Worm (Caenorhabditis elegans): ENCODE data around the gene lyst-1.

lyst-1 gene

DNA sequence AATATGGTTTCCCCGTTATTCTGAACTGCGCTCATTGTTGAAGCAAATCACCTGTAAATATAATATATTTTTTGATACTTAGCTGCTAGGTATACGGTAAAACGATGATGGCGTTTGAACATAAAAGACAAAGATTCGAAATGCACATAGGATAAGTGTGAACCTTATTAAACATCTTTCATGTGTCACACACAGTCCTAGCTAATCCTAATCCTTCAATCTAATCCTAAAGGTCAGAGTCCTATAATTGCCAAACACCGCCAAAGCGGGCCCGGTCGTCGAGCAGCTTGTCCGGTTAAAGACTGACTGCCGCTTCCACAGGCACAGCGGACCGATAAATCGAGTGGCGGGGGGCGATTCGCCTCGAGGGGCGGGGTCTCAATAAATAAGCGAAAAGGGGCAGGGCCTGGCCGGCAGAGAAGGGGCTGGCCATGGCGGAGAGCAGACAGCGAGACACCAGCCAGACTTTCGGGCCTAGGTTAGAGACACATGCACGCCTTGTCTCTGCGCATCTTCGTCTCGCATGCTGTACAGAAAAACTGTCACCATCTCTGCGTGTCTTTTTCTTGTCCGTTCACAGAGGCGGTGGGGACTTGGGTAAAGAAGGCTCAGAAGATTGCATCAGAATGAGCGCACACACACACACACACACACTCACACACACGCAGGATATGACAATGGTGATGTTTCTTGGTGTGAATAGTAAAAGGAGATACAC, 30.8 kb upstream of the lyst-1 start, which contains the start of gene F57G12.1:
Gene F57G12.1 (minus strand): TSS at position 51 of the 718 bp plus-strand sequence.
- TF ChIP-seq med-1 (GFP tag; optimal IDR thresholded peaks at IDR 0.05; ENCODE audit: insufficient read depth), result no peak
- 0 out of 2 replicates have a peak, but pooled peaks have one; percentile 66 for TF ChIP-seq flt-1 (GFP tag; IDR thresholded peaks at IDR 0.05)
- no peak for TF ChIP-seq ref-1 (GFP tag; conservative IDR thresholded peaks at IDR 0.05)
- TF ChIP-seq cog-1 (tag; optimal IDR thresholded peaks at IDR 0.05), result peak; percentile 85
- TF ChIP-seq klf-2 (GFP tag; conservative IDR thresholded peaks at IDR 0.05), result 0 out of 2 replicates have a peak, but pooled peaks have one; percentile 16
- peak; percentile 59; the same call in 1 of the 2 replicates for TF ChIP-seq tab-1 (GFP tag; IDR thresholded peaks at IDR 0.05)

DNA sequence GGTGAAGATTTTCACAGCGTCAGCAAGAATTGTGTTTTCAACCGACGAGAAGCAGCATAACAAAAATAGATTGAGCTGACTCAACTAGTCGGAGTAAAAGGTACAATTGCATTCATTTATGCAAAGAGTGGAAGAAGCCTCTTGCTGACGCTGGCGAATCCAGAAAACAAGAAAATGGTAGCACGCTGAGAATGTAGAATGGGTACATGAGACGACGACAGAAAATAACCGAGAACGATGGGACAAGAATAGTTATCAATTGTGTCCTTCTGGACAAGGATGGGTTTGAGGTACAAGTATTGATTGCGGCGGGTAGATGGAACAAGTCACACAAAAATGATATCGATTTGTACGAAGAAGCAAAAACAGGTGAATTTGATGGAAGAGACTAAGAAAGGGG, 28.4 kb upstream of the lyst-1 start:
- TF ChIP-seq klf-2 (GFP tag; conservative IDR thresholded peaks at IDR 0.05) (no peak), ref-1 (GFP tag; conservative IDR thresholded peaks at IDR 0.05) (no peak), T22C8.4 (GFP tag; IDR thresholded peaks at IDR 0.05) (0 out of 2 replicates have a peak, but pooled peaks have one; percentile 7)

DNA sequence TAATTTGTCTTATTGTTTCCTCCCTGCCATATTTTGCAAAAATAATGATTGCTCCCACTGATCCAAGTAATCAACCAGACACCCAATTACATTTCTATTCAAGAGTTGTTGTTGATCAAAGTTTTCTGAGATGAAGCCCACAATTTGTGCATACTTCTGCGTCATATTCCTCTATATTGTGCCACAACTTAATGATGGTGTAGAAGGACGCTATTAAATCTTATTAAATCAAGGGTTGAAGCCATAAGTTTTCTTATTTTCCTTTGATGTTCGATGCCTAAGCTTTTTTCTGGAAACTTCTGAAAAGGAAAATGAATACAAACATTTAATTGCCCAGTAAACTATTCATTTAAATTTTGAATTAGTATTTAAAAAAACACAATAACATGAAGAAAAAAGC, 27.8 kb upstream of the lyst-1 start:
- TF ChIP-seq med-1 (GFP tag; optimal IDR thresholded peaks at IDR 0.05; ENCODE audit: insufficient read depth) (no peak), cog-1 (tag; optimal IDR thresholded peaks at IDR 0.05) (no peak), T22C8.4 (GFP tag; IDR thresholded peaks at IDR 0.05) (no peak), flt-1 (GFP tag; IDR thresholded peaks at IDR 0.05) (no peak), ztf-23 (GFP tag; IDR thresholded peaks at IDR 0.05) (no peak), ref-1 (GFP tag; conservative IDR thresholded peaks at IDR 0.05) (no peak), klf-2 (GFP tag; conservative IDR thresholded peaks at IDR 0.05) (no peak), ztf-29 (GFP tag; IDR thresholded peaks at IDR 0.05) (no peak), tab-1 (GFP tag; IDR thresholded peaks at IDR 0.05) (no peak)

DNA sequence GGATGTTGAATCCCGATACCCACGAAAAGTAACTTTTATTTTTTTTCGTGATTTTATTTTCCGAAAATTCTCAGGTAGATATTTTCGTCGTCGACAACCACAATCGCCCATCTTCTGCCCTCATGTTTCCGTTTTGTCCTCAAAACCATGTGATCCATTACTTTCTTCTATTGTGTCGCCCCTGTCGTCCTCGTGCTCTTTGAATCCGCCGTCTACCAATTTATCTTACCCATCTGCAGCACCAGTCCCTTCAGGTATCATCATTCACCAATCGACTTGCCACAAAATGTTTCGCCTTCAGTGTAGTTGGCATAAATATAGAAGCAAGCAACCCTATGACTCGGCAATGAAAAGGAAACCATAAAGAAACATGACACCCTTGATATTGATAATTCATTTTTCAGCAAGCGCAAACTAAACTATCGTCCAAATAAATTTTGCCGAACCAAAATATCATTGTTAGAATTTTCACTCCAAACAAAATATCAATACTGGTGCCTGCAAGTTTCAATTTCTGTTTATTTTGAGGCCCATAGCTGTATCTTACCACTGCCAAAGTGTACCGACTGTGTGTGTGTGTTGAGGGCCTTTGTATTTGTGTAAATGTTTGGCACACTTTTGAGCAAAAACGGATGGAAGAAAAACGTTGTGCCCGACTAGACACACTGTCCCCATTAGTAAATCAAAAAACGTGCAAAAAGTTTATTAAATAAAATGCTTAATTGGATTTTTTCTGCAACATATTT, 26.9 kb upstream of the lyst-1 start:
- TF ChIP-seq T22C8.4 (GFP tag; IDR thresholded peaks at IDR 0.05) (no peak), cog-1 (tag; optimal IDR thresholded peaks at IDR 0.05) (no peak), ztf-29 (GFP tag; IDR thresholded peaks at IDR 0.05) (no peak), klf-2 (GFP tag; conservative IDR thresholded peaks at IDR 0.05) (no peak), tab-1 (GFP tag; IDR thresholded peaks at IDR 0.05) (no peak)

DNA sequence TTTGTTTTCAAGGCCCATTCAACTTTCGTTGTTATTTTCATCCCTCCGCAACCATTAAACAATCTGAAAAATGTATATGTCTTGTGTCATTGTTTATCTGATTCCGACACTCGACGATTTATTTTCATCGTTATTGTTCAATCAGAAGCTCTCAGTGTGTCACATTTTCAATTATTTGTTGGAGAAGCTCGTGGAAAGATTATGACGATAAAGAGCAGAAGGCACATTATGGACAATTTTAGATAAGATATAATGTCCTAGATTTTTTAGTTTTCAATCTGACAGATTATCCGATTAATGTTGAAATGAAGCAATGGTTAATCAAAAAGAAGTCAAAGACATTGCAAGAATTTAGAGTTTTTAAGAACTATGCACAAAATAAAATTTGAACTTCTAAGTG, 24.0 kb upstream of the lyst-1 start:
- TF ChIP-seq ztf-23 (GFP tag; IDR thresholded peaks at IDR 0.05) (no peak), ref-1 (GFP tag; conservative IDR thresholded peaks at IDR 0.05) (no peak), tab-1 (GFP tag; IDR thresholded peaks at IDR 0.05) (no peak), med-1 (GFP tag; optimal IDR thresholded peaks at IDR 0.05; ENCODE audit: insufficient read depth) (no peak), cog-1 (tag; optimal IDR thresholded peaks at IDR 0.05) (no peak), klf-2 (GFP tag; conservative IDR thresholded peaks at IDR 0.05) (no peak), T22C8.4 (GFP tag; IDR thresholded peaks at IDR 0.05) (no peak), ztf-29 (GFP tag; IDR thresholded peaks at IDR 0.05) (no peak), flt-1 (GFP tag; IDR thresholded peaks at IDR 0.05) (no peak)

DNA sequence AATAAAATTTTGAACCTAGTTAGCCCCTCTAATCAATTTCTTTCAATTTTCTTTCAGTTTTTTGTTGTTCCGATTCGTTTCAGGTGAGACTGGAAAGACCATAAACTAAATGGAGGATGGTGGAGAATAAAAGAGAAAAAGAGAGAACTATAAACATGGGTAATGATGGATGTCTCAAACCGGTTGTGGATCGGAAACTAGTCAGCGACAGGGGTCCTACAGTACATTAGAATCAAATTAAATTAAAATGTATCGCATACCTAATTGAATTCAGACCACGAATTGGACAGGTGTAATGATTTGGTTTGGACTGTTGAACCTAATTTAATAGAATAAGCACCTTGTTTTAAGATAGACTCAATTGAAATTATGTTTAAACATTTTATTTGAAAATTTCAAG, 23.1 kb upstream of the lyst-1 start:
- TF ChIP-seq med-1 (GFP tag; optimal IDR thresholded peaks at IDR 0.05; ENCODE audit: insufficient read depth), result no peak
- TF ChIP-seq ztf-23 (GFP tag; IDR thresholded peaks at IDR 0.05), result no peak
- no peak for TF ChIP-seq ref-1 (GFP tag; conservative IDR thresholded peaks at IDR 0.05)
- TF ChIP-seq T22C8.4 (GFP tag; IDR thresholded peaks at IDR 0.05), result no peak
- TF ChIP-seq tab-1 (GFP tag; IDR thresholded peaks at IDR 0.05), result no peak
- no peak for TF ChIP-seq ztf-29 (GFP tag; IDR thresholded peaks at IDR 0.05)
- no peak for TF ChIP-seq flt-1 (GFP tag; IDR thresholded peaks at IDR 0.05)
- TF ChIP-seq cog-1 (tag; optimal IDR thresholded peaks at IDR 0.05), result no peak
- TF ChIP-seq klf-2 (GFP tag; conservative IDR thresholded peaks at IDR 0.05), result no peak

DNA sequence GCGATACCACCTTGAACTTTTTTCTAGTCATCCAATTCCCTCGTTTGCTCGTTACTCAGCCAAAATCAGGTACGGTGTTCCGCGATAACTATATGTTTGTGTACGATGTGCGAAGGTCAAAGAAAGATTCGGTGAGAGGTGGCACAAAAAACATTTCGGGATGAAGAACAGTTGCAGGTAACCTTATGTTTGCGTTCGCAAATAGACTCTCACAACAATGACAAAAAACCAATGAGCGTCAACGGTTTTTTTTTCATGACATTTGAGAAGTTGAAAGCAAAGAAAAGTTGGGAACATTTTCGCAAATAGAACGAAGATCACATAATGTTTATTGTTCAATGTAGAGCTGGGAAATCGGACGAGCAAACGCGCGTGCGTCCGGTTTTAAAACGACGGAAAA, 21.7 kb upstream of the lyst-1 start:
- TF ChIP-seq ztf-23 (GFP tag; IDR thresholded peaks at IDR 0.05) (no peak), klf-2 (GFP tag; conservative IDR thresholded peaks at IDR 0.05) (no peak), cog-1 (tag; optimal IDR thresholded peaks at IDR 0.05) (no peak), med-1 (GFP tag; optimal IDR thresholded peaks at IDR 0.05; ENCODE audit: insufficient read depth) (no peak), ztf-29 (GFP tag; IDR thresholded peaks at IDR 0.05) (no peak), ref-1 (GFP tag; conservative IDR thresholded peaks at IDR 0.05) (no peak), flt-1 (GFP tag; IDR thresholded peaks at IDR 0.05) (no peak), T22C8.4 (GFP tag; IDR thresholded peaks at IDR 0.05) (no peak), tab-1 (GFP tag; IDR thresholded peaks at IDR 0.05) (no peak)

DNA sequence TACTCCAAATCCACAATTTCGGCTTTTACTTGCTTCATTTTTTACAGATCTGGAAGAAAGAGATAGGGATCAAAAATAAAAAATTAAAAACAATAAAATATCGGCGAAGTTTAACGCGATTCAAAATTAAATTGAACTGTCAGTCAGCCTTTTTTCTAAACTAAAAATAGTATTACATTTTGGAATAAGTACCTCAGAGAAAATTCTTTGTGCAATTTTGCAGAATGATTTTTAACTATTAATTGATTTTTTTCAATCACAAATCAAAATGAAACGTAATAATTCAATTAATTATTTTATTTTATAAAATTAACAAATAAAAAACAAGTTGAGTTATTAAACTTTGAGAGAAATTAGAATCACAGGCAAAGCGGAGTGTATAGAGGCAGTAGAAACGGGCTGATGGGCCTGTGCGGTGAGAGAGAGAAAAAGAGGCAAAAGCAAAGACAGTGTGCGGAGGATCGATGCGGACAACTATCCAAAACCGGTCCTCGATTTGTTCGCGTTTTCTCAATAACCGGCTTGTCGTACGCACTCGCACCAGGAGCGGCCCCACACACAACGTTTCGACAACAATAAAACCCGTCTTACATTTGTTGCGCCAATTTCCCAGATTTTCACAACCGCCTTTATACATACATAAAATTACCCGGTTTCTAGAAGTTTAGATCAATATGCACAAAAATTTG, 19.2 kb upstream of the lyst-1 start, which contains the start of gene F57G12.2:
Gene F57G12.2 (minus strand): TSS at position 51 of the 689 bp plus-strand sequence.
- TF ChIP-seq flt-1 (GFP tag; IDR thresholded peaks at IDR 0.05) (no peak), ztf-29 (GFP tag; IDR thresholded peaks at IDR 0.05) (no peak), ref-1 (GFP tag; conservative IDR thresholded peaks at IDR 0.05) (no peak), cog-1 (tag; optimal IDR thresholded peaks at IDR 0.05) (no peak), med-1 (GFP tag; optimal IDR thresholded peaks at IDR 0.05; ENCODE audit: insufficient read depth) (no peak), klf-2 (GFP tag; conservative IDR thresholded peaks at IDR 0.05) (no peak), ztf-23 (GFP tag; IDR thresholded peaks at IDR 0.05) (no peak), T22C8.4 (GFP tag; IDR thresholded peaks at IDR 0.05) (no peak), tab-1 (GFP tag; IDR thresholded peaks at IDR 0.05) (no peak)

DNA sequence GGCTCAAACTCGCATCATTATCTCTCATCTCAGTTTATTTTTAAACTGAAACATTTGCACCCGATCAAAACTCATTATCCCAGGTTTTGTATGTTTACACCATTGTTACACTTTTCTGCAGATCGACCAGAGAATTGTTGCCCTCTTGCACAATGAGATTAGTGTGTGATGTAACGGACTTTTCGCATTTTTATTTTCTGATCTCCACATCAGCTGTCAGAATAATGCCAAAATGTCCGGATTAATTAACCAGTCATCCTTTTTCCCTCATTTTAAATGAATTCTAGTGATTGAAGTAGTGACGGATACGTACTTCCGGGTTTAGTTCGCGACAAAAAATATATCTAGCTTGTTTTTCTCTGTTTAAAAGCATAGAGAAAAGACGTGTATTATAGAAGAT, 17.7 kb upstream of the lyst-1 start:
- TF ChIP-seq cog-1 (tag; optimal IDR thresholded peaks at IDR 0.05), result peak; percentile 0
- no peak for TF ChIP-seq med-1 (GFP tag; optimal IDR thresholded peaks at IDR 0.05; ENCODE audit: insufficient read depth)

Measured in whole organism, midembryonic.